Worm (Caenorhabditis elegans) whole organism, young adult: Measurements from ENCODE around the gene twk-5.

Experiments used
- B0019.2 ChIP-seq: fragments of 200-800 bp; sonication (Bioruptor generic); conservative IDR thresholded peaks from 2 replicates; pipeline ENCODE4 v1.3.6; 2022; ENCODE audit warnings: missing genetic modification reagents, missing genetic modification characterization, missing compliant biosample characterization
- B0035.1 ChIP-seq: sonication (generic microtip); optimal IDR thresholded peaks from 2 replicates; lab custom pipeline; 2016; ENCODE audit warnings: missing genetic modification characterization, mild to moderate bottlenecking, missing compliant biosample characterization, missing genotype, missing genetic modification reagents
- B0336.3 ChIP-seq: fragments of 200-800 bp; sonication (Bioruptor generic); IDR thresholded peaks from 2 replicates; pipeline ENCODE4 v1.3.6; 2022; ENCODE audit warnings: missing genetic modification characterization, missing compliant biosample characterization
- D2030.7 ChIP-seq: fragments of 200-800 bp; sonication (Bioruptor generic); IDR thresholded peaks from 2 replicates; pipeline ENCODE4 v1.3.6; 2022; ENCODE audit warnings: missing genetic modification reagents, missing genetic modification characterization, missing compliant biosample characterization
- F22D6.2 ChIP-seq: sonication (generic microtip); optimal IDR thresholded peaks from 2 replicates; lab custom pipeline; 2016; ENCODE audit warnings: mild to moderate bottlenecking, missing genetic modification characterization, missing compliant biosample characterization
- F49E8.2 ChIP-seq: sonication (generic microtip); optimal IDR thresholded peaks from 3 replicates; lab custom pipeline; 2017; ENCODE audit warnings: missing genetic modification characterization, mild to moderate bottlenecking, missing compliant biosample characterization, antibody characterized with exemption, moderate library complexity; ENCODE audit not compliant: insufficient read depth
- F57C9.4 ChIP-seq: sonication (generic microtip); optimal IDR thresholded peaks from 2 replicates; lab custom pipeline; 2017; ENCODE audit warnings: mild to moderate bottlenecking, missing genetic modification characterization, missing compliant biosample characterization
- T26A5.8 ChIP-seq: sonication (generic microtip); optimal IDR thresholded peaks from 2 replicates; lab custom pipeline; 2016; ENCODE audit warnings: missing genetic modification characterization, missing compliant biosample characterization
- Y67H2A.10 ChIP-seq: fragments of 200-800 bp; sonication (Bioruptor generic); conservative IDR thresholded peaks from 2 replicates; pipeline ENCODE4 v1.3.6; 2022; ENCODE audit warnings: missing genetic modification reagents, missing genetic modification characterization, missing compliant biosample characterization
- ZK185.1 ChIP-seq: sonication (generic microtip); optimal IDR thresholded peaks from 2 replicates; lab custom pipeline; 2016; ENCODE audit warnings: mild to moderate bottlenecking, missing genetic modification characterization, missing compliant biosample characterization; ENCODE audit not compliant: poor library complexity, severe bottlenecking
- atf-7 ChIP-seq: sonication (generic microtip); optimal IDR thresholded peaks from 2 replicates; lab custom pipeline; 2017; ENCODE audit warnings: mild to moderate bottlenecking, missing genetic modification characterization, missing compliant biosample characterization
- athp-1 ChIP-seq: sonication (generic microtip); optimal IDR thresholded peaks from 2 replicates; lab custom pipeline; 2017; ENCODE audit warnings: mild to moderate bottlenecking, missing genetic modification characterization, missing compliant biosample characterization
- bed-2 ChIP-seq: fragments of 200-800 bp; sonication (Bioruptor generic); IDR thresholded peaks from 2 replicates; pipeline ENCODE4 v1.3.6; 2022; ENCODE audit warnings: missing genetic modification reagents, missing genetic modification characterization, missing compliant biosample characterization
- ceh-40 ChIP-seq: fragments of 200-800 bp; sonication (Bioruptor generic); IDR thresholded peaks from 2 replicates; pipeline ENCODE4 v1.3.6; 2022; ENCODE audit warnings: missing genetic modification characterization, missing compliant biosample characterization
- efl-1 ChIP-seq: fragments of 150-350 bp; optimal IDR thresholded peaks from 2 replicates; lab custom pipeline; 2014; ENCODE audit warnings: missing biosample characterization, missing genetic modification reagents, missing genetic modification characterization
- egl-18 ChIP-seq: fragments of 200-800 bp; sonication (Bioruptor generic); IDR thresholded peaks from 2 replicates; pipeline ENCODE4 v1.3.6; 2022; ENCODE audit warnings: missing genetic modification reagents, missing genetic modification characterization, missing compliant biosample characterization
- egl-44 ChIP-seq: fragments of 200-800 bp; sonication (Bioruptor generic); IDR thresholded peaks from 2 replicates; pipeline ENCODE4 v1.3.6; 2022; ENCODE audit warnings: missing genetic modification reagents, missing genetic modification characterization, missing compliant biosample characterization
- gei-17 ChIP-seq: fragments of 200-800 bp; sonication (Bioruptor generic); optimal IDR thresholded peaks from 2 replicates; lab custom pipeline; 2018; ENCODE audit warnings: mild to moderate bottlenecking, missing genetic modification characterization, missing compliant biosample characterization
- him-1 ChIP-seq: sonication (generic microtip); optimal IDR thresholded peaks from 2 replicates; lab custom pipeline; 2016; ENCODE audit warnings: missing genotype, missing genetic modification reagents, missing genetic modification characterization, missing compliant biosample characterization
- hlh-26 ChIP-seq: fragments of 200-800 bp; sonication (Bioruptor generic); conservative IDR thresholded peaks from 2 replicates; pipeline ENCODE4 v1.3.6; 2022; ENCODE audit warnings: missing genetic modification reagents, missing genetic modification characterization, missing compliant biosample characterization
- hmg-1.2 ChIP-seq: fragments of 200-800 bp; sonication (Bioruptor generic); IDR thresholded peaks from 2 replicates; pipeline ENCODE4 v1.3.6; 2022; ENCODE audit warnings: missing genetic modification reagents, missing genetic modification characterization, missing compliant biosample characterization
- lin-26 ChIP-seq: fragments of 200-800 bp; sonication (Bioruptor generic); IDR thresholded peaks from 2 replicates; pipeline ENCODE4 v1.3.6; 2022; ENCODE audit warnings: missing genetic modification reagents, missing genetic modification characterization, missing compliant biosample characterization
- lin-40 ChIP-seq: sonication (generic microtip); optimal IDR thresholded peaks from 2 replicates; lab custom pipeline; 2016; ENCODE audit warnings: missing genetic modification characterization, mild to moderate bottlenecking, missing compliant biosample characterization, missing genotype, missing genetic modification reagents
- lin-54 ChIP-seq: fragments of 200-800 bp; sonication (Bioruptor generic); optimal IDR thresholded peaks from 2 replicates; lab custom pipeline; 2018; ENCODE audit warnings: mild to moderate bottlenecking, missing genetic modification characterization, missing compliant biosample characterization
- lir-1 ChIP-seq: fragments of 200-800 bp; sonication (Bioruptor generic); conservative IDR thresholded peaks from 2 replicates; pipeline ENCODE4 v1.3.6; 2022; ENCODE audit warnings: missing genetic modification reagents, missing genetic modification characterization, missing compliant biosample characterization
- lsl-1 ChIP-seq: fragments of 200-800 bp; sonication (Bioruptor generic); optimal IDR thresholded peaks from 2 replicates; lab custom pipeline; 2018; ENCODE audit warnings: mild to moderate bottlenecking, missing genetic modification characterization, moderate library complexity, missing compliant biosample characterization
- madf-10 ChIP-seq: sonication (generic microtip); optimal IDR thresholded peaks from 2 replicates; lab custom pipeline; 2016; ENCODE audit warnings: mild to moderate bottlenecking, missing genetic modification characterization, missing compliant biosample characterization
- madf-3 ChIP-seq: fragments of 200-800 bp; sonication (Bioruptor generic); IDR thresholded peaks from 2 replicates; pipeline ENCODE4 v1.3.6; 2022; ENCODE audit warnings: missing genetic modification reagents, missing genetic modification characterization, missing compliant biosample characterization
- mxl-1 ChIP-seq: sonication (generic microtip); optimal IDR thresholded peaks from 2 replicates; lab custom pipeline; 2016; ENCODE audit warnings: missing genetic modification characterization, missing compliant biosample characterization
- nfyb-1 ChIP-seq: fragments of 200-800 bp; sonication (Bioruptor generic); IDR thresholded peaks from 2 replicates; pipeline ENCODE4 v1.3.6; 2022; ENCODE audit warnings: missing genetic modification reagents, missing genetic modification characterization, missing compliant biosample characterization
- nhr-27 ChIP-seq: fragments of 200-800 bp; sonication (Bioruptor generic); optimal IDR thresholded peaks from 2 replicates; lab custom pipeline; 2018; ENCODE audit warnings: mild to moderate bottlenecking, missing genetic modification characterization, moderate library complexity, missing compliant biosample characterization
- nhr-80 ChIP-seq: sonication (generic microtip); optimal IDR thresholded peaks from 2 replicates; lab custom pipeline; 2016; ENCODE audit warnings: missing genetic modification characterization, missing compliant biosample characterization
- pbrm-1 ChIP-seq: fragments of 200-800 bp; sonication (Bioruptor generic); IDR thresholded peaks from 2 replicates; pipeline ENCODE4 v1.3.6; 2022; ENCODE audit warnings: missing genetic modification reagents, missing genetic modification characterization, missing compliant biosample characterization
- rec-8 ChIP-seq, 2 experiments: sonication (generic microtip); optimal IDR thresholded peaks; 2 replicates each; lab custom pipeline; 2016; ENCODE audit warnings: mild to moderate bottlenecking in 2 of 2, missing genetic modification characterization in 2 of 2, missing genetic modification reagents in 2 of 2, missing genotype in 2 of 2, missing biosample characterization in 1 of 2, missing compliant biosample characterization in 1 of 2, moderate library complexity in 1 of 2
- snpc-1.1 ChIP-seq: sonication (generic microtip); optimal IDR thresholded peaks from 2 replicates; lab custom pipeline; 2017; ENCODE audit warnings: missing genetic modification characterization, mild to moderate bottlenecking, missing compliant biosample characterization, antibody characterized with exemption, moderate library complexity, missing genotype, missing genetic modification reagents; ENCODE audit not compliant: insufficient read depth
- snpc-1.3 ChIP-seq: sonication (generic microtip); optimal IDR thresholded peaks from 2 replicates; lab custom pipeline; 2017; ENCODE audit warnings: missing genetic modification characterization, mild to moderate bottlenecking, missing compliant biosample characterization, antibody characterized with exemption, moderate library complexity, missing genotype, missing genetic modification reagents; ENCODE audit not compliant: insufficient read depth
- snpc-4 ChIP-seq, 5 experiments: fragments of 150-350 bp in 1 of 5; sonication (generic microtip) in 4 of 5; optimal IDR thresholded peaks; 2 replicates each; lab custom pipeline; 2014 to 2018; ENCODE audit warnings: missing genetic modification characterization in 5 of 5, missing biosample characterization in 3 of 5, antibody characterized with exemption in 2 of 5, mild to moderate bottlenecking in 2 of 5, missing compliant biosample characterization in 2 of 5, missing genotype in 2 of 5, moderate library complexity in 2 of 5, missing genetic modification reagents in 1 of 5
- sptf-2 ChIP-seq: fragments of 200-800 bp; sonication (Bioruptor generic); optimal IDR thresholded peaks from 2 replicates; lab custom pipeline; 2018; ENCODE audit warnings: mild to moderate bottlenecking, missing genetic modification characterization, missing compliant biosample characterization
- tbp1 ChIP-seq: fragments of 200-800 bp; sonication (Bioruptor generic); optimal IDR thresholded peaks from 2 replicates; lab custom pipeline; 2018; ENCODE audit warnings: mild to moderate bottlenecking, missing genetic modification characterization, missing compliant biosample characterization
- tbx-9 ChIP-seq: sonication (generic microtip); optimal IDR thresholded peaks from 2 replicates; lab custom pipeline; 2016; ENCODE audit warnings: borderline replicate concordance, missing genetic modification characterization, inconsistent platforms, missing compliant biosample characterization
- ztf-28 ChIP-seq: fragments of 200-800 bp; sonication (Bioruptor generic); IDR thresholded peaks from 2 replicates; pipeline ENCODE4 v1.3.6; 2022; ENCODE audit warnings: missing genetic modification reagents, missing genetic modification characterization, missing compliant biosample characterization

Gene twk-5

DNA sequence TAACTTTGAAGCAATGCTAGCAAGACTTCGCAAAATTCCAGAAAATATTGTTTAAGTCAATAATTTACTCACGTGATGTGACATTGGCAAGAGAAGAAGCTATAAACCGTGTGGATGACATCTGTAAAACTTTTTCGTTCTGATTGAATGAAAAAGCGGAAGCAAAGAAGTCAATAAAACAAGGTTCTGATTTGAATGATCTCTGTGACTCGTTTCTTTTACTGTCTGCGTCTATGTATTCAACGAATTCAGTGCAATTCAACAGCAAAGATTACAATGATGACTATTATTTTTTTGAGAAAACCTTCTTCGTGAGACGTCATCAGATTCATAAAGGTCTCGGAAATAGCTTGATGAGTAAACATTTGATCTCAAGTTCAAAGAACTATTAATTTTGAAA, 7.7 kb upstream of the twk-5 start, which contains the start of gene hacl-1:
Gene hacl-1 (minus strand): TSS at position 121 of the 400 bp plus-strand sequence.
- peak; percentile 6 for TF ChIP-seq lin-54 (GFP tag; lab: Kevin White, UChicago)
- TF ChIP-seq nhr-80: peak; percentile 21
- 0 out of 2 replicates have a peak, but pooled peaks have one; percentile 15 for TF ChIP-seq nfyb-1 (GFP tag; lab: Robert Waterston, UW)
- peak; percentile 9 for TF ChIP-seq lin-40 (tag; lab: Kevin White, UChicago)
- TF ChIP-seq F57C9.4: no peak
- TF ChIP-seq tbp1: no peak

- TF ChIP-seq hlh-26 (GFP tag; lab: Robert Waterston, UW) (no peak), F22D6.2 (tag; lab: Kevin White, UChicago) (no peak), F49E8.2 (tag; lab: Kevin White, UChicago) (no peak), bed-2 (GFP tag; lab: Robert Waterston, UW) (no peak), madf-10 (no peak), egl-44 (no peak), lin-54 (GFP tag; lab: Kevin White, UChicago) (no peak)
Measured at ce11 chrII:11487999-11488398, 2.9 kb upstream of the twk-5 start, which contains the start of gene B0334.13. Gene B0334.13, plus strand, starts transcription at chrII:11488299.

DNA sequence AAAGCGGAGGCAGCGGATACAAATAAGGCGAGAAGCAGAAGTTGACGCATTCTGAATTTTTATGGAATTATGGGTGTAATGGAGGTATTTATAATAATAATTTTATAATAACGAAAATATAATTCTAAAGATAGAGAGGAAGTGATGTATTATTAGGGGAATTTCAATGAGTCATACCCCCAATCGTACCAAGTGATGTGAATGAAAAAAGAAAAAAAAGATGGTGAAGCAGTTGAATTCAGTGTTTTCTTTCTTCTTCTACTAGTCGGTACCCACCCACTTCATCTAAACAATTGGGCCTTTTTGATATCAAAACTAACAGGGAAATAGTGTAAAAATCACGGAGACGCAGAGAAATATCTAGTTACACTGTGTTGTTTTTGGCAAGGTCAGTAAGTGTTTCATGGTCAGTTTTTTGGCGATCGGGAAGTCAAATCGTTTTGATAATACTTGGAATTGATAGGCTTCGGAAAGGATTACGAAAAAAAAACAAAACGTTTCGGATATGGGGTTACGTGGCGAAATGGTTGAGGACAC, 1.7 kb upstream of the twk-5 start, which contains the start of gene ttr-18:
Gene ttr-18 (minus strand): TSS at position 51 of the 537 bp plus-strand sequence.
- TF ChIP-seq gei-17 (GFP tag; lab: Kevin White, UChicago): no peak
- no peak for TF ChIP-seq B0336.3
- TF ChIP-seq sptf-2: no peak
- TF ChIP-seq hmg-1.2 (GFP tag; lab: Robert Waterston, UW): peak; percentile 47; the same call in 1 of the 2 replicates
- TF ChIP-seq tbx-9 (tag; lab: Kevin White, UChicago): no peak
- no peak for TF ChIP-seq egl-18 (GFP tag; lab: Robert Waterston, UW)
- TF ChIP-seq B0035.1: no peak
- TF ChIP-seq tbp1: no peak

ce11 chrII:11484600-11484999, 500 bp downstream of the twk-5 start:
- peak; percentile 91 for TF ChIP-seq athp-1
- TF ChIP-seq B0019.2 (GFP tag; lab: Robert Waterston, UW): peak; percentile 72
- TF ChIP-seq lin-26 (GFP tag; lab: Robert Waterston, UW): peak; percentile 99
- peak; percentile 26 for TF ChIP-seq tbx-9 (tag; lab: Kevin White, UChicago)
- TF ChIP-seq him-1 (tag; lab: Kevin White, UChicago): peak; percentile 98
- peak; percentile 97 for TF ChIP-seq nhr-27 (tag; lab: Kevin White, UChicago)
- TF ChIP-seq pbrm-1: peak; percentile 91
- 0 out of 2 replicates have a peak, but pooled peaks have one; percentile 50 for TF ChIP-seq Y67H2A.10 (GFP tag; lab: Robert Waterston, UW)
- peak; percentile 82 for TF ChIP-seq lsl-1 (GFP tag; lab: Kevin White, UChicago)
- peak; percentile 94 for TF ChIP-seq T26A5.8 (tag; lab: Kevin White, UChicago)
- TF ChIP-seq atf-7 (tag; lab: Kevin White, UChicago): peak; percentile 86
- peak; percentile 95 for TF ChIP-seq ZK185.1 (tag; lab: Kevin White, UChicago)
- 0 out of 2 replicates have a peak, but pooled peaks have one; percentile 44 for TF ChIP-seq madf-3 (GFP tag; lab: Robert Waterston, UW)
- TF ChIP-seq lir-1 (GFP tag; lab: Robert Waterston, UW): peak; percentile 84
- peak; percentile 97 for TF ChIP-seq snpc-1.3 (tag; lab: Kevin White, UChicago)
- TF ChIP-seq snpc-4 (GFP tag; optimal IDR thresholded peaks at IDR 0.05; lab: Kevin White, UChicago): peak; percentile 83
- TF ChIP-seq snpc-4 (tag; optimal IDR thresholded peaks at IDR 0.05; lab: Kevin White, UChicago): peak; percentile 62 to 82 (median 77)
- peak; percentile 71; the same call in 1 of the 2 replicates for TF ChIP-seq ceh-40 (GFP tag; lab: Robert Waterston, UW)
- TF ChIP-seq mxl-1 (tag; lab: Kevin White, UChicago): peak; percentile 98
- TF ChIP-seq D2030.7 (GFP tag; lab: Robert Waterston, UW): peak; percentile 90
- peak; percentile 92 to 98 for TF ChIP-seq rec-8 (tag; optimal IDR thresholded peaks at IDR 0.05; lab: Kevin White, UChicago)
- peak; percentile 75; the same call in 1 of the 2 replicates for TF ChIP-seq ztf-28 (GFP tag; lab: Robert Waterston, UW)
- TF ChIP-seq efl-1: peak; percentile 25
- TF ChIP-seq nfyb-1 (GFP tag; lab: Robert Waterston, UW): peak; percentile 93
- peak; percentile 82 for TF ChIP-seq snpc-1.1 (tag; lab: Kevin White, UChicago)
- 0 out of 2 replicates have a peak, but pooled peaks have one; percentile 25 for TF ChIP-seq hlh-26 (GFP tag; lab: Robert Waterston, UW)
